Fruit fly (Drosophila melanogaster) whole organism, embryonic: Measurements from ENCODE around the gene CG4770.

ENCODE experiments used
- C15 ChIP-seq: fragments of 200-800 bp; sonication (Bioruptor generic); IDR thresholded peaks from 3 replicates; pipeline ENCODE4 v1.3.6; 2022; ENCODE audit warnings: missing biosample characterization, missing genetic modification characterization
- CG1024 ChIP-seq: fragments of 200-800 bp; sonication (Bioruptor generic); IDR thresholded peaks from 2 replicates; pipeline ENCODE4 v1.3.6; 2022; ENCODE audit warnings: missing biosample characterization, missing genetic modification characterization
- CG10267 ChIP-seq: fragments of 200-800 bp; sonication (Bioruptor generic); optimal IDR thresholded peaks from 2 replicates; lab custom pipeline; 2018; ENCODE audit warnings: missing biosample characterization, mild to moderate bottlenecking, missing genetic modification characterization, moderate library complexity
- CG12391 ChIP-seq: fragments of 200-800 bp; sonication (Bioruptor generic); optimal IDR thresholded peaks from 3 replicates; lab custom pipeline; 2018; ENCODE audit warnings: missing biosample characterization, mild to moderate bottlenecking, missing genetic modification characterization, moderate library complexity
- CG12659 ChIP-seq: fragments of 200-800 bp; sonication (Bioruptor generic); optimal IDR thresholded peaks from 3 replicates; lab custom pipeline; 2017; ENCODE audit warnings: mild to moderate bottlenecking, missing biosample characterization, missing genetic modification reagents, missing genetic modification characterization
- CG13424 ChIP-seq: fragments of 200-800 bp; sonication (Bioruptor generic); optimal IDR thresholded peaks from 2 replicates; lab custom pipeline; 2019; ENCODE audit warnings: missing biosample characterization, mild to moderate bottlenecking, missing genetic modification characterization, moderate library complexity
- CG1792 ChIP-seq: fragments of 200-800 bp; sonication (Bioruptor generic); optimal IDR thresholded peaks from 2 replicates; lab custom pipeline; 2016; ENCODE audit warnings: missing biosample characterization, missing genetic modification characterization
- CG18599 ChIP-seq: fragments of 200-800 bp; sonication (Bioruptor generic); optimal IDR thresholded peaks from 3 replicates; lab custom pipeline; 2017; ENCODE audit warnings: missing biosample characterization, missing genetic modification characterization, mild to moderate bottlenecking, moderate library complexity, missing genetic modification reagents
- CG18619 ChIP-seq: fragments of 200-800 bp; sonication (Bioruptor generic); optimal IDR thresholded peaks from 3 replicates; lab custom pipeline; 2017; ENCODE audit warnings: missing biosample characterization, mild to moderate bottlenecking, missing genetic modification characterization
- CG2116 ChIP-seq: fragments of 200-800 bp; sonication (Bioruptor generic); optimal IDR thresholded peaks from 3 replicates; lab custom pipeline; 2018; ENCODE audit warnings: missing biosample characterization, mild to moderate bottlenecking, missing genetic modification characterization
- CG30431 ChIP-seq: fragments of 200-800 bp; sonication (Bioruptor generic); optimal IDR thresholded peaks from 2 replicates; lab custom pipeline; 2017; ENCODE audit warnings: missing biosample characterization, missing genetic modification characterization
- CG31441 ChIP-seq: fragments of 200-800 bp; sonication (Bioruptor generic); IDR thresholded peaks from 2 replicates; pipeline ENCODE4 v1.3.6; 2022; ENCODE audit warnings: missing biosample characterization, missing genetic modification characterization
- CG33213 ChIP-seq: fragments of 200-800 bp; sonication (Bioruptor generic); optimal IDR thresholded peaks from 3 replicates; lab custom pipeline; 2016; ENCODE audit warnings: missing biosample characterization, missing genetic modification characterization
- CG34224 ChIP-seq: fragments of 200-800 bp; sonication (Bioruptor generic); IDR thresholded peaks from 3 replicates; pipeline ENCODE4 v1.3.6; 2022; ENCODE audit warnings: missing biosample characterization, missing genetic modification characterization; ENCODE audit not compliant: partially characterized antibody
- CG4404 ChIP-seq: fragments of 200-800 bp; sonication (Bioruptor generic); IDR thresholded peaks from 2 replicates; pipeline ENCODE4 v1.3.6; 2022; ENCODE audit warnings: missing biosample characterization, missing genetic modification characterization
- CG4854 ChIP-seq: fragments of 200-800 bp; sonication (Bioruptor generic); optimal IDR thresholded peaks from 2 replicates; lab custom pipeline; 2016; ENCODE audit warnings: missing biosample characterization, missing genetic modification characterization, inconsistent platforms
- CG5953 ChIP-seq: fragments of 200-800 bp; sonication (Bioruptor generic); IDR thresholded peaks from 2 replicates; pipeline ENCODE4 v1.3.6; 2022; ENCODE audit warnings: missing biosample characterization, missing genetic modification characterization
- CG6272 ChIP-seq: fragments of 200-800 bp; sonication (Bioruptor generic); IDR thresholded peaks from 2 replicates; pipeline ENCODE4 v1.3.6; 2022; ENCODE audit warnings: missing biosample characterization, missing genetic modification characterization
- CG6689 ChIP-seq: fragments of 200-800 bp; sonication (Bioruptor generic); IDR thresholded peaks from 2 replicates; pipeline ENCODE4 v1.3.6; 2022; ENCODE audit warnings: missing biosample characterization, missing genetic modification characterization
- CG8290 ChIP-seq, 3 experiments: fragments of 200-800 bp; sonication (Bioruptor generic); optimal IDR thresholded peaks; 2 replicates each; lab custom pipeline; 2016 to 2019; ENCODE audit warnings: missing biosample characterization in 3 of 3, missing genetic modification characterization in 3 of 3, mild to moderate bottlenecking in 2 of 3, moderate library complexity in 1 of 3
- CG9609 ChIP-seq: fragments of 200-800 bp; sonication (Bioruptor generic); optimal IDR thresholded peaks from 3 replicates; lab custom pipeline; 2016; ENCODE audit warnings: missing biosample characterization, missing genetic modification characterization
- CG9876 ChIP-seq: fragments of 200-800 bp; sonication (Bioruptor generic); optimal IDR thresholded peaks from 2 replicates; lab custom pipeline; 2016; ENCODE audit warnings: missing biosample characterization, missing genetic modification characterization
- CkIIα-i1 ChIP-seq: fragments of 200-800 bp; sonication (Bioruptor generic); IDR thresholded peaks from 2 replicates; pipeline ENCODE4 v1.3.6; 2022; ENCODE audit warnings: missing biosample characterization, missing genetic modification characterization
- D ChIP-seq, 2 experiments: fragments of 200-800 bp in 1 of 2; fragments of >200 bp in 1 of 2; sonication (Bioruptor generic) in 1 of 2; optimal IDR thresholded peaks; 2 replicates in 1 of 2; 3 replicates in 1 of 2; lab custom pipeline; 2017; ENCODE audit warnings: mild to moderate bottlenecking in 1 of 2, missing biosample characterization in 1 of 2, missing genetic modification characterization in 1 of 2, missing genetic modification reagents in 1 of 2
- Dip3 ChIP-seq: fragments of 200-800 bp; sonication (Bioruptor generic); optimal IDR thresholded peaks from 3 replicates; lab custom pipeline; 2016; ENCODE audit warnings: missing biosample characterization, missing genetic modification characterization
- Fer1 ChIP-seq: fragments of 200-800 bp; sonication (Bioruptor generic); optimal IDR thresholded peaks from 2 replicates; lab custom pipeline; 2017; ENCODE audit warnings: missing biosample characterization, mild to moderate bottlenecking, missing genetic modification characterization
- Lhr ChIP-seq: fragments of 200-800 bp; sonication (Bioruptor generic); optimal IDR thresholded peaks from 3 replicates; lab custom pipeline; 2017; ENCODE audit warnings: mild to moderate bottlenecking, missing biosample characterization, missing genetic modification reagents, missing genetic modification characterization
- Oli ChIP-seq: fragments of 200-800 bp; sonication (Bioruptor generic); optimal IDR thresholded peaks from 2 replicates; lab custom pipeline; 2018; ENCODE audit warnings: missing biosample characterization, mild to moderate bottlenecking, missing genetic modification characterization, moderate library complexity
- Poxn ChIP-seq: fragments of 200-800 bp; sonication (Bioruptor generic); IDR thresholded peaks from 2 replicates; pipeline ENCODE4 v1.3.6; 2022; ENCODE audit warnings: missing biosample characterization, missing genetic modification characterization
- ac ChIP-seq: fragments of 200-800 bp; sonication (Bioruptor generic); optimal IDR thresholded peaks from 3 replicates; lab custom pipeline; 2017; ENCODE audit warnings: missing biosample characterization, mild to moderate bottlenecking, missing genetic modification characterization
- ap ChIP-seq: fragments of 200-800 bp; sonication (Bioruptor generic); IDR thresholded peaks from 2 replicates; pipeline ENCODE4 v1.3.6; 2022; ENCODE audit warnings: missing biosample characterization, missing genetic modification characterization
- cad ChIP-seq: fragments of >200 bp; optimal IDR thresholded peaks from 2 replicates; lab custom pipeline; 2017; ENCODE audit warnings: missing biosample characterization, missing genetic modification characterization
- cas ChIP-seq: fragments of 200-800 bp; sonication (Bioruptor generic); IDR thresholded peaks from 2 replicates; pipeline ENCODE4 v1.3.6; 2022; ENCODE audit warnings: missing biosample characterization, missing genetic modification characterization
- chif ChIP-seq, 2 experiments: fragments of 200-800 bp; sonication (Bioruptor generic); optimal IDR thresholded peaks; 3 replicates each; lab custom pipeline; 2016; ENCODE audit warnings: missing biosample characterization in 2 of 2, missing genetic modification characterization in 2 of 2
- crc ChIP-seq: fragments of 200-800 bp; sonication (Bioruptor generic); optimal IDR thresholded peaks from 2 replicates; lab custom pipeline; 2016; ENCODE audit warnings: missing biosample characterization, missing genetic modification characterization
- fd102C ChIP-seq: fragments of 200-800 bp; sonication (Bioruptor generic); optimal IDR thresholded peaks from 2 replicates; lab custom pipeline; 2018; ENCODE audit warnings: missing biosample characterization, mild to moderate bottlenecking, missing genetic modification characterization, moderate library complexity
- gcm2 ChIP-seq: fragments of 200-800 bp; sonication (Bioruptor generic); optimal IDR thresholded peaks from 2 replicates; lab custom pipeline; 2016; ENCODE audit warnings: missing biosample characterization, missing genetic modification characterization
- h ChIP-seq: fragments of >200 bp; optimal IDR thresholded peaks from 2 replicates; lab custom pipeline; 2017
- lov ChIP-seq, 2 experiments: fragments of 200-800 bp in 1 of 2; fragments of >200 bp in 1 of 2; sonication (Bioruptor generic) in 1 of 2; IDR thresholded peaks in 1 of 2; optimal IDR thresholded peaks in 1 of 2; 2 replicates in 1 of 2; 3 replicates in 1 of 2; pipeline versions ENCODE4 v1.3.6 to Lab custom; 2017 to 2022; ENCODE audit warnings: missing biosample characterization in 1 of 2, missing genetic modification characterization in 1 of 2
- nerfin-2 ChIP-seq: fragments of 200-800 bp; sonication (Bioruptor generic); IDR thresholded peaks from 2 replicates; pipeline ENCODE4 v1.3.6; 2022; ENCODE audit warnings: missing biosample characterization, missing genetic modification characterization; ENCODE audit not compliant: partially characterized antibody
- prd ChIP-seq, 3 experiments: fragments of >200 bp in 2 of 3; fragments of 200-800 bp in 1 of 3; sonication (Bioruptor generic) in 1 of 3; optimal IDR thresholded peaks in 2 of 3; IDR thresholded peaks in 1 of 3; 2 replicates in 2 of 3; 3 replicates in 1 of 3; pipeline versions ENCODE4 v1.3.6 to Lab custom; 2017 to 2022; ENCODE audit warnings: missing biosample characterization in 1 of 3, missing genetic modification characterization in 1 of 3
- pros ChIP-seq: fragments of 200-800 bp; sonication (Bioruptor generic); optimal IDR thresholded peaks from 3 replicates; lab custom pipeline; 2019; ENCODE audit warnings: missing biosample characterization, mild to moderate bottlenecking, missing genetic modification characterization, moderate library complexity
- pzg ChIP-seq: fragments of 200-800 bp; sonication (Bioruptor generic); optimal IDR thresholded peaks from 3 replicates; lab custom pipeline; 2018; ENCODE audit warnings: missing biosample characterization, mild to moderate bottlenecking, missing genetic modification characterization, moderate library complexity
- sima ChIP-seq: fragments of 200-800 bp; sonication (Bioruptor generic); optimal IDR thresholded peaks from 2 replicates; lab custom pipeline; 2016; ENCODE audit warnings: missing biosample characterization, missing genetic modification characterization
- slou ChIP-seq: fragments of 200-800 bp; sonication (Bioruptor generic); optimal IDR thresholded peaks from 3 replicates; lab custom pipeline; 2016; ENCODE audit warnings: missing biosample characterization, missing genetic modification characterization
- trem ChIP-seq: fragments of 200-800 bp; optimal IDR thresholded peaks from 3 replicates; lab custom pipeline; 2019; ENCODE audit warnings: missing biosample characterization, mild to moderate bottlenecking, missing genetic modification characterization, moderate library complexity
- tx ChIP-seq: fragments of 200-800 bp; sonication (Bioruptor generic); optimal IDR thresholded peaks from 2 replicates; lab custom pipeline; 2016; ENCODE audit warnings: missing biosample characterization, missing genetic modification characterization
- wdn ChIP-seq: fragments of 200-800 bp; sonication (Bioruptor generic); IDR thresholded peaks from 2 replicates; pipeline ENCODE4 v1.3.6; 2022; ENCODE audit warnings: missing biosample characterization, missing genetic modification characterization
- zf30C ChIP-seq: fragments of 200-800 bp; sonication (Bioruptor generic); optimal IDR thresholded peaks from 3 replicates; lab custom pipeline; 2018; ENCODE audit warnings: missing biosample characterization, mild to moderate bottlenecking, missing genetic modification characterization

Gene CG4770

DNA sequence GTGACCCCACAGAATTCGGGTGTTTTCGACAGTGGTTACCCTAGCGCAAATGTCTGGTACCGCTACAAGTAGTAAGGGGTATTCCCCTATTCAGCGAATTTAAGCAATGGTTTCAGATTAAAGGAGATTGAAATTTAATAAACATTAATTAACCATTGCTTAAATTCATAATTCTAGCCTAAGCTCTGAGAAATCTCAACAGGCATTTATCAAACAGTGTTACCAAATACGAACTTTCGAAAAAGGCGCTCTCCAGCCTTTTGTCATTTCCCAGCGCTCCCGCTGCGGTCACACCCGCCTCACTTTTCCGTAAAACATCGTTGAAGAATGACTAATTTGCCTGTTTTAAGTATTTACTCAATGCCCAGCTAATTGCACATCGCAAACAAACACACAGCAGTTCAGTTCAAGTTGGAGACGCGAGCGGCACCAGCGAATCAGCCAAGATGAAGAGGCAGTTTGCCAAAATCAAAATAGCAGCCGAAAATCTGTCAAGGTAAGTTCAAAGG is 13.4 kb upstream of the CG4770 start, which contains the start of the genes Surf6 and RhoGAP92B (continued):
- peak; percentile 3 for TF ChIP-seq CG1792 (GFP tag; lab: Kevin White, UChicago)
- TF ChIP-seq CG13424 = peak; percentile 61
- peak; percentile 89 for TF ChIP-seq trem (tag; lab: Kevin White, UChicago)
- no peak for TF ChIP-seq prd (optimal IDR thresholded peaks at IDR 0.05; lab: Kevin White, UChicago)
- TF ChIP-seq prd (GFP tag; IDR thresholded peaks at IDR 0.05; lab: Robert Waterston, UW) = peak; percentile 62; the same call in 2 of the 3 replicates
- TF ChIP-seq CG8290 (GFP tag; optimal IDR thresholded peaks at IDR 0.05; lab: Kevin White, UChicago) = peak; percentile 34
- peak; percentile 31 to 64 for TF ChIP-seq CG8290 (tag; optimal IDR thresholded peaks at IDR 0.05; lab: Kevin White, UChicago)
- TF ChIP-seq cad = no peak
- no peak for TF ChIP-seq wdn
- TF ChIP-seq cas = peak; percentile 54; the same call in 1 of the 2 replicates
- peak; percentile 88 for TF ChIP-seq CG12659
- TF ChIP-seq Fer1 (GFP tag; lab: Kevin White, UChicago) = peak; percentile 79
- no peak for TF ChIP-seq lov (optimal IDR thresholded peaks at IDR 0.05; lab: Kevin White, UChicago)
- TF ChIP-seq lov (GFP tag; IDR thresholded peaks at IDR 0.05; lab: Robert Waterston, UW) = no peak
- no peak for TF ChIP-seq CG30431 (GFP tag; lab: Kevin White, UChicago)
- no peak for TF ChIP-seq pros (GFP tag; lab: Kevin White, UChicago)
- TF ChIP-seq CkIIα-i1 (GFP tag; lab: Robert Waterston, UW) = no peak
- TF ChIP-seq CG10267 (tag; lab: Kevin White, UChicago) = peak; percentile 77
- TF ChIP-seq CG12391 = peak; percentile 79
- TF ChIP-seq Dip3 (GFP tag; lab: Kevin White, UChicago) = peak; percentile 64
- peak; percentile 57 for TF ChIP-seq CG6689 (GFP tag; lab: Robert Waterston, UW)
- TF ChIP-seq CG4854 = peak; percentile 56
- TF ChIP-seq CG2116 (GFP tag; lab: Kevin White, UChicago) = peak; percentile 69
- no peak for TF ChIP-seq gcm2
- TF ChIP-seq nerfin-2 = no peak
- TF ChIP-seq CG1024 (GFP tag; lab: Robert Waterston, UW) = no peak
- peak; percentile 76 for TF ChIP-seq CG33213 (GFP tag; lab: Kevin White, UChicago)
- peak; percentile 84 for TF ChIP-seq Lhr
- no peak for TF ChIP-seq slou (GFP tag; lab: Kevin White, UChicago)
- peak; percentile 95 for TF ChIP-seq pzg (GFP tag; lab: Kevin White, UChicago)
- TF ChIP-seq Oli (tag; lab: Kevin White, UChicago) = peak; percentile 59
- TF ChIP-seq CG31441 (GFP tag; lab: Robert Waterston, UW) = peak; percentile 76
- no peak for TF ChIP-seq C15 (GFP tag; lab: Robert Waterston, UW)
- TF ChIP-seq sima (GFP tag; lab: Kevin White, UChicago) = no peak
- TF ChIP-seq CG9876 (GFP tag; lab: Kevin White, UChicago) = no peak
- TF ChIP-seq CG4404 (GFP tag; lab: Robert Waterston, UW) = no peak
- TF ChIP-seq fd102C (GFP tag; lab: Kevin White, UChicago) = no peak
- TF ChIP-seq D (optimal IDR thresholded peaks at IDR 0.05; lab: Kevin White, UChicago) = no peak
- peak; percentile 31 for TF ChIP-seq D (GFP tag; optimal IDR thresholded peaks at IDR 0.05; lab: Kevin White, UChicago)
- TF ChIP-seq CG9609 (GFP tag; lab: Kevin White, UChicago) = peak; percentile 54
- TF ChIP-seq CG18599 = peak; percentile 83
- TF ChIP-seq ap (GFP tag; lab: Robert Waterston, UW) = no peak
- peak; percentile 19 for TF ChIP-seq tx (GFP tag; lab: Kevin White, UChicago)
- peak in 1 of 2 experiments; percentile 62 for TF ChIP-seq chif (GFP tag; optimal IDR thresholded peaks at IDR 0.05; lab: Kevin White, UChicago)
- no peak for TF ChIP-seq h
- TF ChIP-seq zf30C (GFP tag; lab: Kevin White, UChicago) = no peak
- TF ChIP-seq CG6272 (GFP tag; lab: Robert Waterston, UW) = no peak
- peak; percentile 22 for TF ChIP-seq crc (GFP tag; lab: Kevin White, UChicago)
- no peak for TF ChIP-seq Poxn
- no peak for TF ChIP-seq CG34224 (GFP tag; lab: Robert Waterston, UW)
- TF ChIP-seq CG5953 = 0 out of 2 replicates have a peak, but pooled peaks have one; percentile 27
- TF ChIP-seq ac = no peak
- TF ChIP-seq CG18619 = peak; percentile 67
